Fruit fly (Drosophila melanogaster) whole organism, adult: ENCODE results near the gene sip1.

Experiments used
- CG11617 ChIP-seq: fragments of 200-800 bp; sonication (Bioruptor generic); optimal IDR thresholded peaks from 2 replicates; lab custom pipeline; 2017; ENCODE audit warnings: mild to moderate bottlenecking, missing biosample characterization, missing genetic modification reagents, missing genetic modification characterization
- CG14711 ChIP-seq: fragments of 200-800 bp; sonication (Bioruptor generic); optimal IDR thresholded peaks from 2 replicates; lab custom pipeline; 2018; ENCODE audit warnings: missing biosample characterization, mild to moderate bottlenecking, missing genetic modification characterization, moderate library complexity
- CG5204 ChIP-seq: fragments of 200-800 bp; sonication (Bioruptor generic); optimal IDR thresholded peaks from 2 replicates; lab custom pipeline; 2016; ENCODE audit warnings: missing biosample characterization, missing genetic modification characterization
- Hr96 ChIP-seq: fragments of 200-800 bp; sonication (Bioruptor generic); optimal IDR thresholded peaks from 2 replicates; lab custom pipeline; 2016; ENCODE audit warnings: missing biosample characterization, missing genetic modification characterization
- Mnt ChIP-seq: fragments of 200-800 bp; sonication (Bioruptor generic); optimal IDR thresholded peaks from 2 replicates; lab custom pipeline; 2016; ENCODE audit warnings: missing biosample characterization, mild to moderate bottlenecking, missing genetic modification characterization
- bab1 ChIP-seq: fragments of 200-800 bp; sonication (Bioruptor generic); optimal IDR thresholded peaks from 3 replicates; lab custom pipeline; 2019; ENCODE audit warnings: missing biosample characterization, mild to moderate bottlenecking, missing genetic modification characterization, moderate library complexity
- cnc ChIP-seq, 2 experiments: fragments of >200 bp; optimal IDR thresholded peaks; 2 replicates each; lab custom pipeline; 2017
- kay ChIP-seq: fragments of 200-800 bp; sonication (Bioruptor generic); peaks from one replicate; lab custom pipeline; 2016; ENCODE audit warnings: missing biosample characterization, missing genetic modification characterization, borderline replicate concordance
- toe ChIP-seq: fragments of 200-800 bp; sonication (Bioruptor generic); optimal IDR thresholded peaks from 2 replicates; lab custom pipeline; 2016; ENCODE audit warnings: missing biosample characterization, missing genetic modification characterization

DNA sequence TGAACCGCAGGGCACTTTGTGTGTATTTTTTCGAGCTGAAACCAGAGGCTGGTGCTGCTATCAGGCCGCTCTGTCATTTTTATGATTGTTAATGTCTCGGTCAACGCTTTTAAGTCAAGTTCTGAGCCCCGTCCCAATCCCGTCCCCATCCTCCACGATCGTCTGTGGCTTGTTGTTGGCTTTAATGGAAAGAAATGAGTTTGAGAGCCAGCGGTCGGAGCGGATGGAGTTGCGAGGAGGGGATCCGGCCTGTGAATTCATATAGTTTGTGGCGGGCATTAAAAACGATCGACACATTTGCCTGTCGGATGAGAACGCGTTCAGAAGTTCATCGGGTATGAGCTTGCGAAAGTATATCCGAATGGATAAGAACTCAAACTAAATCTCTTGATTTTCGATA is 25.0 kb downstream of the sip1 start, which contains the start of gene CG11029:
- no peak for TF ChIP-seq Hr96 (GFP tag; lab: Kevin White, UChicago)
- TF ChIP-seq cnc (optimal IDR thresholded peaks at IDR 0.05; lab: Kevin White, UChicago), result no peak
- TF ChIP-seq Mnt (GFP tag; lab: Kevin White, UChicago), result no peak
- TF ChIP-seq CG11617, result no peak
- TF ChIP-seq kay (GFP tag; lab: Kevin White, UChicago), result no peak
- TF ChIP-seq CG5204 (GFP tag; lab: Kevin White, UChicago), result no peak
- TF ChIP-seq toe (GFP tag; lab: Kevin White, UChicago), result no peak
- no peak for TF ChIP-seq bab1 (GFP tag; lab: Kevin White, UChicago)
- TF ChIP-seq CG14711, result no peak
